Worm (Caenorhabditis elegans): Measurements from ENCODE around the gene slc-17.2.

The slc-17.2 gene

ce11 chrIII:9390924-9391323 is 1.0 kb upstream of the slc-17.2 start (continued):
- TF ChIP-seq Y56A3A.18 (GFP tag; IDR thresholded peaks at IDR 0.05) (no peak), madf-3 (GFP tag; IDR thresholded peaks at IDR 0.05) (peak; percentile 48; the same call in 1 of the 2 replicates), tbx-9 (tag; optimal IDR thresholded peaks at IDR 0.05; ENCODE audit: borderline replicate concordance) (no peak), nhr-179 (tag; optimal IDR thresholded peaks at IDR 0.05) (no peak), attf-5 (GFP tag; optimal IDR thresholded peaks at IDR 0.05) (no peak), lir-1 (GFP tag; conservative IDR thresholded peaks at IDR 0.05) (no peak), nhr-120 (GFP tag; IDR thresholded peaks at IDR 0.05) (no peak), hsf-1 (GFP tag; IDR thresholded peaks at IDR 0.05) (peak; percentile 73; the same call in 1 of the 2 replicates), F52B5.7 (tag; optimal IDR thresholded peaks at IDR 0.05) (no peak), T26A5.8 (tag; optimal IDR thresholded peaks at IDR 0.05) (no peak), Y67H2A.10 (GFP tag; conservative IDR thresholded peaks at IDR 0.05) (no peak), D2030.7 (GFP tag; IDR thresholded peaks at IDR 0.05) (peak; percentile 31; the same call in 1 of the 2 replicates), bed-1 (GFP tag; IDR thresholded peaks at IDR 0.05) (no peak), Y95B8A.8 (GFP tag; IDR thresholded peaks at IDR 0.05) (peak; percentile 31; the same call in 1 of the 2 replicates), F39B2.1 (GFP tag; IDR thresholded peaks at IDR 0.05) (no peak), ztf-26 (tag; optimal IDR thresholded peaks at IDR 0.05) (no peak), B0261.1 (tag; optimal IDR thresholded peaks at IDR 0.05) (no peak), nhr-90 (tag; optimal IDR thresholded peaks at IDR 0.05) (no peak), B0019.2 (GFP tag; conservative IDR thresholded peaks at IDR 0.05) (no peak), dpl-1 (GFP tag; optimal IDR thresholded peaks at IDR 0.05) (no peak), tlf-1 (GFP tag; optimal IDR thresholded peaks at IDR 0.05) (peak; percentile 22), lin-54 (GFP tag; optimal IDR thresholded peaks at IDR 0.05) (peak; percentile 59), egl-18 (GFP tag; IDR thresholded peaks at IDR 0.05) (no peak), lsy-27 (tag; optimal IDR thresholded peaks at IDR 0.05; ENCODE audit: borderline replicate concordance, insufficient read depth) (no peak), atf-7 (tag; optimal IDR thresholded peaks at IDR 0.05) (no peak), madf-8 (GFP tag; conservative IDR thresholded peaks at IDR 0.05) (peak; percentile 46), C17E4.6 (GFP tag; IDR thresholded peaks at IDR 0.05) (no peak), ztf-18 (tag; optimal IDR thresholded peaks at IDR 0.05) (no peak), pbrm-1 (GFP tag; IDR thresholded peaks at IDR 0.05) (no peak), F57A8.1 (GFP tag; optimal IDR thresholded peaks at IDR 0.05) (no peak), ceh-58 (GFP tag; IDR thresholded peaks at IDR 0.05) (no peak), B0336.3 (GFP tag; IDR thresholded peaks at IDR 0.05) (peak; percentile 68), sptf-2 (GFP tag; optimal IDR thresholded peaks at IDR 0.05) (no peak), egl-44 (GFP tag; IDR thresholded peaks at IDR 0.05) (no peak), cebp-2 (GFP tag; IDR thresholded peaks at IDR 0.05) (no peak), hmg-20 (GFP tag; IDR thresholded peaks at IDR 0.05) (no peak), C06A6.2 (GFP tag; conservative IDR thresholded peaks at IDR 0.05) (no peak), madf-6 (GFP tag; IDR thresholded peaks at IDR 0.05) (peak; percentile 82), lin-40 (tag; optimal IDR thresholded peaks at IDR 0.05) (no peak), snpc-1.3 (tag; optimal IDR thresholded peaks at IDR 0.05; ENCODE audit: insufficient read depth) (no peak), ceh-100 (GFP tag; IDR thresholded peaks at IDR 0.05) (0 out of 2 replicates have a peak, but pooled peaks have one; percentile 30), egrh-3 (GFP tag; IDR thresholded peaks at IDR 0.05) (no peak), aptf-2 (GFP tag; conservative IDR thresholded peaks at IDR 0.05) (no peak), lin-35 (GFP tag; optimal IDR thresholded peaks at IDR 0.05) (peak in 1 of 3 experiments; percentile 25), somi-1 (GFP tag; optimal IDR thresholded peaks at IDR 0.05) (no peak), pha-4 (tag; optimal IDR thresholded peaks at IDR 0.05) (no peak), attf-6 (GFP tag; IDR thresholded peaks at IDR 0.05) (peak; percentile 61), Y53G8AR.9 (GFP tag; conservative IDR thresholded peaks at IDR 0.05) (peak; percentile 79), hlh-12 (tag; optimal IDR thresholded peaks at IDR 0.05) (no peak), attf-3 (GFP tag; conservative IDR thresholded peaks at IDR 0.05) (no peak)

Measured in whole organism, young adult.